Worm (Caenorhabditis elegans) whole organism, late embryonic: ENCODE measurements around the gene sru-12.

Experiments used
- ceh-18 ChIP-seq: sonication (generic microtip); optimal IDR thresholded peaks from 2 replicates; lab custom pipeline; 2016; ENCODE audit warnings: missing genetic modification characterization, missing compliant biosample characterization
- ceh-9 ChIP-seq: sonication (generic microtip); optimal IDR thresholded peaks from 2 replicates; lab custom pipeline; 2016; ENCODE audit warnings: mild to moderate bottlenecking, missing genetic modification characterization, inconsistent platforms, missing compliant biosample characterization
- ets-4 ChIP-seq: sonication (generic microtip); optimal IDR thresholded peaks from 2 replicates; lab custom pipeline; 2016; ENCODE audit warnings: missing genetic modification characterization, missing compliant biosample characterization
- rnt-1 ChIP-seq: sonication (generic microtip); optimal IDR thresholded peaks from 2 replicates; lab custom pipeline; 2016; ENCODE audit warnings: missing genetic modification characterization, missing compliant biosample characterization
- unc-86 ChIP-seq: sonication (generic microtip); optimal IDR thresholded peaks from 2 replicates; lab custom pipeline; 2016; ENCODE audit warnings: missing genetic modification characterization, missing compliant biosample characterization

DNA sequence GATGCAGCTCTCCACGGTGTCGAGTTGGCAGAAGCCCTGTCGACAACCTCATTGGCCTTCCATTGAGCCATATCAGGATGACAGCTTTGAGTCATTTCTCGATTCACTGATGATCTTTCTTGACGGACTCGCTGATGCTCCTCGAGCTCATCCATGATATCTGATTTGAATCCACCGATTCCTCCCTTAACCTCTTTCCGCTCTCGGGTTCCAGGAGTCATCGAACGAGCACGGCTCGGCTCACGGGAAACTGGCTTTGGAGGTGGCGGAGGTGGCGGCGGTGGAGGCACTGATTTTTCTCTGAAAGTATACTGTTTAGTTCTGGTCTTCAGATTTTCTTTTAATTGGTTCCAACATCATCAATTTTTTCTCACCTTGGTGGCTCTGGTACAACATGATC is 24.0 kb upstream of the sru-12 start:
- no peak for TF ChIP-seq ceh-18 (tag; lab: Kevin White, UChicago)
- TF ChIP-seq unc-86: no peak
- no peak for TF ChIP-seq ceh-9 (tag; lab: Kevin White, UChicago)
- no peak for TF ChIP-seq rnt-1 (tag; lab: Kevin White, UChicago)
- no peak for TF ChIP-seq ets-4 (tag; lab: Kevin White, UChicago)
